Fruit fly (Drosophila melanogaster) whole organism, adult: ENCODE measurements around the gene opa.

Source experiments
- ovo ChIP-seq: fragments of 200-800 bp; sonication (Bioruptor generic); optimal IDR thresholded peaks from 2 replicates; lab custom pipeline; 2016; ENCODE audit warnings: missing biosample characterization, missing genetic modification characterization
- toe ChIP-seq: fragments of 200-800 bp; sonication (Bioruptor generic); optimal IDR thresholded peaks from 2 replicates; lab custom pipeline; 2016; ENCODE audit warnings: missing biosample characterization, missing genetic modification characterization

DNA sequence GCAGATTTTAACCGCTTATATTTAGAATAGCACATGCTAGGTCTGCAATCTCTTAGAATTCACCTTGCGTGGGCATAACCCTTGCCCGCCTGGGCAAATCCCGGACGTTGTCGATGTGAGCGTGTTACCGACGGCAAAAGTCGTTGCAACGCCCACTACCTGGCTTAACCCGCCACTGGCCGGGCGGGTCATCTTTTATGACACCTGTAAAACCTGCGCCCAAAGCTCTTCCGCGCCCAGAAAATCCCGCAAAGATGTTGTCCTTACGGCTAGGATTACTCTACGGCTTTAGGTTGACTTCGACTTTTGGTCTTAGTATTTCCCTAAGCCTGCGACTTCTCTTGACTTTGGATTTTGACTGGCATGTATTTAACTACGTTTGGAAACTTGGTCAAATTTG lies 1.6 kb downstream of the opa start:
- no peak for TF ChIP-seq toe (GFP tag; lab: Kevin White, UChicago)
- no peak for TF ChIP-seq ovo (GFP tag; lab: Kevin White, UChicago)
